Worm (Caenorhabditis elegans) whole organism, L4 larva: ENCODE results near the gene cpf-2.
"Not testable (repeated sequence)": the region's sequence is repeated elsewhere in the genome, so short reads cannot be mapped to it uniquely, and the experiment has no call there.

Experiments used
- ama-1 ChIP-seq: fragments of 150-350 bp; optimal IDR thresholded peaks from 2 replicates; lab custom pipeline; 2014; ENCODE audit warnings: inconsistent platforms, mixed read lengths
- dve-1 ChIP-seq: sonication (generic microtip); optimal IDR thresholded peaks from 2 replicates; lab custom pipeline; 2017; ENCODE audit warnings: antibody characterized with exemption, mild to moderate bottlenecking, missing genetic modification characterization, missing compliant biosample characterization; ENCODE audit not compliant: insufficient read depth
- hlh-11 ChIP-seq: fragments of 200-800 bp; sonication (Bioruptor generic); optimal IDR thresholded peaks from 2 replicates; lab custom pipeline; 2018; ENCODE audit warnings: mild to moderate bottlenecking, missing genetic modification characterization, missing compliant biosample characterization
- lin-13 ChIP-seq: fragments of 150-350 bp; optimal IDR thresholded peaks from 2 replicates; lab custom pipeline; 2014; ENCODE audit warnings: missing biosample characterization, missing genetic modification reagents, missing genetic modification characterization

DNA sequence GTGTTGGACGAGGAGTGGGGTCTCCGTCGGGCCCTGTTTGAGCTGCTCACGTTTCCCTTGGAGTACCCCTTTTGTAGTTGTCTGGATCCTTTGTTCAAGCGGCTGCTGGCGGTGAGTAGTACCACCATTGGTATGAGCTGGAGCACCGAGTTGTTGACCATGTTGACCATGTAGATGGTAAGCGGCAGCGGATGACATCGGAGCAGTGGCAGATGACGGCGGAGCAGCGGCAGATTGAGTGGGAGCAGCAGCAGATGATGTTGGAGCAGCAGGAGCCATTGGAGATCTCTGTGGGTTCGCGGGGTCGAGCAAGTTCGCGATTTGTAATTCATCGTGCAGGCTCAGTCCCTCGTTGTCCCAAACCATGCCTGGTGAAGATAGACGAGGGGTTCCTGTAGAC is 32.5 kb downstream of the cpf-2 start:
- TF ChIP-seq dve-1 (tag; lab: Kevin White, UChicago); lin-13 (GFP tag; lab: Kevin White, UChicago); ama-1; hlh-11 (tag; lab: Kevin White, UChicago): not testable (repeated sequence)
